Worm (Caenorhabditis elegans): ENCODE data around the gene srlf-7.

Gene srlf-7

ce11 chrIV:7156356-7156755 is 32.7 kb upstream of the srlf-7 start, which contains the start of gene maph-9:
TSS of gene maph-9 (plus strand) at chrIV:7156628.
- TF ChIP-seq C34F6.9 (tag; optimal IDR thresholded peaks at IDR 0.05) = peak; percentile 33
- TF ChIP-seq unc-55 (GFP tag; optimal IDR thresholded peaks at IDR 0.05) = no peak

- no peak for TF ChIP-seq ztf-1 (GFP tag; conservative IDR thresholded peaks at IDR 0.05)
- no peak for TF ChIP-seq lin-39 (tag; optimal IDR thresholded peaks at IDR 0.05)
- TF ChIP-seq mab-5 (tag; optimal IDR thresholded peaks at IDR 0.05) = no peak
- TF ChIP-seq elt-3 (tag; optimal IDR thresholded peaks at IDR 0.05) = no peak
- no peak for TF ChIP-seq nhr-25 (tag; optimal IDR thresholded peaks at IDR 0.05)
- TF ChIP-seq lin-11 (tag; optimal IDR thresholded peaks at IDR 0.05) = no peak
- TF ChIP-seq mbf-1 (tag; optimal IDR thresholded peaks at IDR 0.05) = no peak
- TF ChIP-seq dmd-4 (tag; optimal IDR thresholded peaks at IDR 0.05) = no peak
- no peak for TF ChIP-seq nhr-23 (tag; optimal IDR thresholded peaks at IDR 0.05)
- no peak for TF ChIP-seq lin-13 (GFP tag; optimal IDR thresholded peaks at IDR 0.05)
These were observed 30.9 kb upstream of the srlf-7 start for ce11 chrIV:7158161-7158560.

- no peak for TF ChIP-seq elt-1 (tag; optimal IDR thresholded peaks at IDR 0.05)
- TF ChIP-seq nhr-77 (tag; optimal IDR thresholded peaks at IDR 0.05) = no peak
- no peak for TF ChIP-seq mab-5 (tag; optimal IDR thresholded peaks at IDR 0.05)
- no peak for TF ChIP-seq nhr-10 (tag; optimal IDR thresholded peaks at IDR 0.05)
- no peak for TF ChIP-seq gmeb-1 (tag; optimal IDR thresholded peaks at IDR 0.05)
- no peak for TF ChIP-seq ztf-1 (GFP tag; conservative IDR thresholded peaks at IDR 0.05)
- TF ChIP-seq nhr-11 (tag; optimal IDR thresholded peaks at IDR 0.05) = no peak
- TF ChIP-seq nhr-129 (tag; optimal IDR thresholded peaks at IDR 0.05) = no peak
- TF ChIP-seq lsy-2 (tag; optimal IDR thresholded peaks at IDR 0.05) = no peak
These were observed 29.5 kb upstream of the srlf-7 start for ce11 chrIV:7159586-7159985.

- TF ChIP-seq C34F6.9 (tag; optimal IDR thresholded peaks at IDR 0.05) = peak; percentile 63
- no peak for TF ChIP-seq ZK546.5 (tag; optimal IDR thresholded peaks at IDR 0.05)
- TF ChIP-seq mdl-1 (tag; optimal IDR thresholded peaks at IDR 0.05) = no peak
- TF ChIP-seq nhr-12 (tag; optimal IDR thresholded peaks at IDR 0.05) = no peak
- TF ChIP-seq dmd-4 (tag; optimal IDR thresholded peaks at IDR 0.05) = no peak
- no peak for TF ChIP-seq nhr-11 (tag; optimal IDR thresholded peaks at IDR 0.05)
- no peak for TF ChIP-seq ama-1 (optimal IDR thresholded peaks at IDR 0.05)
- no peak for TF ChIP-seq lin-13 (GFP tag; optimal IDR thresholded peaks at IDR 0.05)
- TF ChIP-seq peb-1 (tag; optimal IDR thresholded peaks at IDR 0.05) = no peak
- TF ChIP-seq unc-55 (GFP tag; optimal IDR thresholded peaks at IDR 0.05) = no peak
- TF ChIP-seq nhr-6 (tag; optimal IDR thresholded peaks at IDR 0.05) = no peak
- no peak for TF ChIP-seq blmp-1 (tag; optimal IDR thresholded peaks at IDR 0.05; ENCODE audit: insufficient read depth)
- no peak for TF ChIP-seq sma-9 (GFP tag; optimal IDR thresholded peaks at IDR 0.05)
- TF ChIP-seq sma-9 (tag; optimal IDR thresholded peaks at IDR 0.05) = no peak
- TF ChIP-seq nhr-129 (tag; optimal IDR thresholded peaks at IDR 0.05) = peak; percentile 85
- TF ChIP-seq zag-1 (tag; optimal IDR thresholded peaks at IDR 0.05) = no peak
- no peak for TF ChIP-seq elt-1 (tag; optimal IDR thresholded peaks at IDR 0.05)
- no peak for TF ChIP-seq sem-4 (tag; optimal IDR thresholded peaks at IDR 0.05)
- no peak for TF ChIP-seq nhr-21 (tag; optimal IDR thresholded peaks at IDR 0.05)
- no peak for TF ChIP-seq sma-3 (GFP tag; optimal IDR thresholded peaks at IDR 0.05)
- TF ChIP-seq skn-1 (tag; optimal IDR thresholded peaks at IDR 0.05) = no peak
- TF ChIP-seq unc-62 (GFP tag; optimal IDR thresholded peaks at IDR 0.05) = no peak
- no peak for TF ChIP-seq ceh-16 (tag; optimal IDR thresholded peaks at IDR 0.05)
- TF ChIP-seq snpc-4 (tag; optimal IDR thresholded peaks at IDR 0.05) = no peak
- TF ChIP-seq elt-3 (tag; optimal IDR thresholded peaks at IDR 0.05) = no peak
- no peak for TF ChIP-seq alr-1 (tag; optimal IDR thresholded peaks at IDR 0.05)
- no peak for TF ChIP-seq R02D3.7 (tag; optimal IDR thresholded peaks at IDR 0.05)
- no peak for TF ChIP-seq crh-2 (tag; optimal IDR thresholded peaks at IDR 0.05)
- peak; percentile 83 for TF ChIP-seq gmeb-1 (tag; optimal IDR thresholded peaks at IDR 0.05)
- TF ChIP-seq lin-11 (tag; optimal IDR thresholded peaks at IDR 0.05) = no peak
- TF ChIP-seq lsy-2 (tag; optimal IDR thresholded peaks at IDR 0.05) = peak in 1 of 2 experiments; percentile 56
- no peak for TF ChIP-seq ceh-82 (tag; optimal IDR thresholded peaks at IDR 0.05)
- TF ChIP-seq aly-2 (tag; optimal IDR thresholded peaks at IDR 0.05) = no peak
- no peak for TF ChIP-seq nhr-25 (tag; optimal IDR thresholded peaks at IDR 0.05)
These were observed 23.4 kb upstream of the srlf-7 start, which contains the start of gene rpc-1 for ce11 chrIV:7165723-7166122. TSS of gene rpc-1 (minus strand) at chrIV:7165748.
